Worm (Caenorhabditis elegans): ENCODE data around the gene lelo-4.
A peak's percentile ranks its signal among the peaks of the same experiment; 100 is the strongest.

Gene lelo-4

DNA sequence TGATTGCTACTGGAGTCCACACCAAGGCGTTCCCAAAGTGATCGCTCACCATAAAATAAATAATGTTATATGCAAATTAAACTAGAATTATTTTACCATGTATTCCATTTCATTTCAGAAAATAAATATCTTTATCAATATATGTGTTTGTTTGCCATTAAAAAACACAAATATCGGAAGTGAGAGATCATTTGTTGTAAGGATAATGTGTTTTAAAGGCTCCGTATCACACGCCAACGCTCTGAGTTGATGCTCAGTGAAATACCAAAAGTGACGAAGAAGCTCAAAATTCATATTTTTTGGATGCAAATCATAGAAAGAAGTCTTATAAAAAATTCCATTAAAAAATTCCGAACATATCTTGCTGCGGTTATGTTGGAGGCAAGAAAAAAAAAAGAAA, 18.5 kb upstream of the lelo-4 start:
- no peak for TF ChIP-seq ztf-23 (GFP tag; IDR thresholded peaks at IDR 0.05)
- no peak for TF ChIP-seq ref-1 (GFP tag; conservative IDR thresholded peaks at IDR 0.05)
- TF ChIP-seq ztf-29 (GFP tag; IDR thresholded peaks at IDR 0.05): no peak
- no peak for TF ChIP-seq cog-1 (tag; optimal IDR thresholded peaks at IDR 0.05)
- no peak for TF ChIP-seq flt-1 (GFP tag; IDR thresholded peaks at IDR 0.05)
- no peak for TF ChIP-seq T22C8.4 (GFP tag; IDR thresholded peaks at IDR 0.05)
- TF ChIP-seq klf-2 (GFP tag; conservative IDR thresholded peaks at IDR 0.05): no peak
- TF ChIP-seq tab-1 (GFP tag; IDR thresholded peaks at IDR 0.05): no peak
- no peak for TF ChIP-seq med-1 (GFP tag; optimal IDR thresholded peaks at IDR 0.05; ENCODE audit: insufficient read depth)

ce11 chrII:5697338-5697737, 17.4 kb upstream of the lelo-4 start:
- no peak for TF ChIP-seq flt-1 (GFP tag; IDR thresholded peaks at IDR 0.05)
- TF ChIP-seq tab-1 (GFP tag; IDR thresholded peaks at IDR 0.05): no peak
- no peak for TF ChIP-seq ref-1 (GFP tag; conservative IDR thresholded peaks at IDR 0.05)
- no peak for TF ChIP-seq ztf-23 (GFP tag; IDR thresholded peaks at IDR 0.05)
- TF ChIP-seq ztf-29 (GFP tag; IDR thresholded peaks at IDR 0.05): no peak
- no peak for TF ChIP-seq cog-1 (tag; optimal IDR thresholded peaks at IDR 0.05)
- TF ChIP-seq klf-2 (GFP tag; conservative IDR thresholded peaks at IDR 0.05): no peak
- no peak for TF ChIP-seq med-1 (GFP tag; optimal IDR thresholded peaks at IDR 0.05; ENCODE audit: insufficient read depth)
- TF ChIP-seq T22C8.4 (GFP tag; IDR thresholded peaks at IDR 0.05): no peak

- no peak for TF ChIP-seq tab-1 (GFP tag; IDR thresholded peaks at IDR 0.05)
- no peak for TF ChIP-seq ztf-23 (GFP tag; IDR thresholded peaks at IDR 0.05)
Measured at ce11 chrII:5698254-5698653, 16.5 kb upstream of the lelo-4 start.

DNA sequence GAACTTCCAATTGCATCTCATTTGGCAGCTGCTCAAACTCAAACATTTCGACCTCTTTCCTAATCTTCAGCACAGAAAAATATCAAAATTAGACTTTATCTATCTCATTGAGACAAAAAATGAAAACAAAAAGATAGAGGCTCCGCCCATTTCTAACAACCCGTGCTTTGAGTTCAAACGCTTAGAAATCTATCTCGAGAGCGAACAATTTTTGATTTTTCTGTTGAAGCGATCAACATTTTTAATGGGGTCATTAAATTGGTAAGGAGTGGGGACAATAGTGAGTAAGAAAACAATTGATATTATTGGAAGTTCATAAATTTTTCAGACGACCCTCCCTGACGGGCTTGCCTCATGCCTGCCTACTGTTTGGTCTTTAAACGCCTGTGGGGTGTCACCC, 15.9 kb upstream of the lelo-4 start, which contains the start of the genes C25H3.10 and C25H3.1:
TSS of gene C25H3.10 (minus strand) at position 101 of the 400 bp plus-strand sequence.
TSS of gene C25H3.1 (plus strand) at position 203 of the 400 bp plus-strand sequence.
- TF ChIP-seq flt-1 (GFP tag; IDR thresholded peaks at IDR 0.05) (no peak), ref-1 (GFP tag; conservative IDR thresholded peaks at IDR 0.05) (no peak), klf-2 (GFP tag; conservative IDR thresholded peaks at IDR 0.05) (no peak), cog-1 (tag; optimal IDR thresholded peaks at IDR 0.05) (no peak)

- TF ChIP-seq ref-1 (GFP tag; conservative IDR thresholded peaks at IDR 0.05): no peak
- no peak for TF ChIP-seq klf-2 (GFP tag; conservative IDR thresholded peaks at IDR 0.05)
- no peak for TF ChIP-seq ztf-29 (GFP tag; IDR thresholded peaks at IDR 0.05)
- TF ChIP-seq ztf-23 (GFP tag; IDR thresholded peaks at IDR 0.05): no peak
- TF ChIP-seq T22C8.4 (GFP tag; IDR thresholded peaks at IDR 0.05): no peak
- TF ChIP-seq tab-1 (GFP tag; IDR thresholded peaks at IDR 0.05): no peak
Measured at ce11 chrII:5701485-5701884, 13.2 kb upstream of the lelo-4 start.

ce11 chrII:5702611-5703192, 12.0 kb upstream of the lelo-4 start:
- TF ChIP-seq flt-1 (GFP tag; IDR thresholded peaks at IDR 0.05) (no peak), ztf-23 (GFP tag; IDR thresholded peaks at IDR 0.05) (0 out of 2 replicates have a peak, but pooled peaks have one; percentile 11)

DNA sequence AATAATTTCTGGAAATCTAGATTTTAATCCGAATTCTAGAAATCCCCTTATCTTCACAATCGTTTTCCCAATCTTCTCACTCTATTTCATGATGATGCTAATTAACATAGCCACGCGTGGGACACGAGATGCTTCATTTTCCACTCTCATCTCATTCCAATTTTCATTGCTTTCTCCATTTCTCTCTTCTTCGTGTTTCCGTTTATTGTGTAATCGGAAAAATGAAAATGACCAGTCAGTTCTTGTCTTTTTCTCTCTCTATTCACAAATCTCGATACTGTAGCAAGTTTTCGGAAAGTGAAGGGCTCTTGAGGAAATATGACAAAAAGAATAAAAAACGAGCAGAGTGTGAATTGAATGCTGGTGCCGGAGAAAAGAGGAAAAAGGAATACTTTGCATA, 10.2 kb upstream of the lelo-4 start:
- TF ChIP-seq ztf-29 (GFP tag; IDR thresholded peaks at IDR 0.05) (no peak), med-1 (GFP tag; optimal IDR thresholded peaks at IDR 0.05; ENCODE audit: insufficient read depth) (no peak), ref-1 (GFP tag; conservative IDR thresholded peaks at IDR 0.05) (no peak), tab-1 (GFP tag; IDR thresholded peaks at IDR 0.05) (no peak), flt-1 (GFP tag; IDR thresholded peaks at IDR 0.05) (no peak), klf-2 (GFP tag; conservative IDR thresholded peaks at IDR 0.05) (no peak), ztf-23 (GFP tag; IDR thresholded peaks at IDR 0.05) (no peak), cog-1 (tag; optimal IDR thresholded peaks at IDR 0.05) (no peak), T22C8.4 (GFP tag; IDR thresholded peaks at IDR 0.05) (no peak)

ce11 chrII:5707532-5707931, 7.2 kb upstream of the lelo-4 start, which contains the start of gene osta-2:
Gene osta-2, plus strand, starts transcription at chrII:5707691.
- TF ChIP-seq flt-1 (GFP tag; IDR thresholded peaks at IDR 0.05) (no peak), ref-1 (GFP tag; conservative IDR thresholded peaks at IDR 0.05) (no peak), med-1 (GFP tag; optimal IDR thresholded peaks at IDR 0.05; ENCODE audit: insufficient read depth) (no peak), klf-2 (GFP tag; conservative IDR thresholded peaks at IDR 0.05) (no peak), ztf-23 (GFP tag; IDR thresholded peaks at IDR 0.05) (no peak), T22C8.4 (GFP tag; IDR thresholded peaks at IDR 0.05) (no peak), ztf-29 (GFP tag; IDR thresholded peaks at IDR 0.05) (no peak)

DNA sequence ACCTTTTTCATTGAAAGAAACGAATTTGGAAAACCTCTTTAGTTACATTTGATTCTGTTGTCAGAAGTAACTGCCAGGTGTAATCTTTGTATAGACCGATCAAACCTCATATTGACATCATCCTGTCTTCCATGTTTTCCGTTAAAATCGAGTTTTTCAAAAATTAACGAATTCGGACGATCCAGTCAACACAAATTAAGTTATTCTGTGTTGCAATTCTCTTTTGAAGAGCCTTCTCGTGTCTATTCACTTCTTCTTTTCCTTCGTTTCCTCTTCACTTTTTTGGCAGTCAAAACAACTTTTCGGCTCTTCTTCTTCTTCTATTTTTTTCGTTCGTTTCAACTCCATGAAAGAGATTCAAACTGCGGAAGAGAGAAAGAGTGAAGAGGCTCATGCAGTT, 6.6 kb upstream of the lelo-4 start:
- no peak for TF ChIP-seq klf-2 (GFP tag; conservative IDR thresholded peaks at IDR 0.05)
- TF ChIP-seq ztf-23 (GFP tag; IDR thresholded peaks at IDR 0.05): no peak
- no peak for TF ChIP-seq tab-1 (GFP tag; IDR thresholded peaks at IDR 0.05)
- no peak for TF ChIP-seq ztf-29 (GFP tag; IDR thresholded peaks at IDR 0.05)
- no peak for TF ChIP-seq cog-1 (tag; optimal IDR thresholded peaks at IDR 0.05)
- TF ChIP-seq flt-1 (GFP tag; IDR thresholded peaks at IDR 0.05): no peak
- no peak for TF ChIP-seq med-1 (GFP tag; optimal IDR thresholded peaks at IDR 0.05; ENCODE audit: insufficient read depth)
- no peak for TF ChIP-seq ref-1 (GFP tag; conservative IDR thresholded peaks at IDR 0.05)
- no peak for TF ChIP-seq T22C8.4 (GFP tag; IDR thresholded peaks at IDR 0.05)

ce11 chrII:5710835-5711234, 3.9 kb upstream of the lelo-4 start:
- TF ChIP-seq T22C8.4 (GFP tag; IDR thresholded peaks at IDR 0.05) (no peak), ref-1 (GFP tag; conservative IDR thresholded peaks at IDR 0.05) (no peak), cog-1 (tag; optimal IDR thresholded peaks at IDR 0.05) (no peak), klf-2 (GFP tag; conservative IDR thresholded peaks at IDR 0.05) (no peak), ztf-29 (GFP tag; IDR thresholded peaks at IDR 0.05) (no peak), med-1 (GFP tag; optimal IDR thresholded peaks at IDR 0.05; ENCODE audit: insufficient read depth) (no peak), flt-1 (GFP tag; IDR thresholded peaks at IDR 0.05) (no peak), tab-1 (GFP tag; IDR thresholded peaks at IDR 0.05) (no peak), ztf-23 (GFP tag; IDR thresholded peaks at IDR 0.05) (no peak)

Measured in whole organism, midembryonic.